Worm (Caenorhabditis elegans) whole organism, mixed stage, embryonic: ENCODE measurements around the gene Y113G7A.22.

Experiments used
- elt-3 ChIP-seq: fragments of 150-350 bp; optimal IDR thresholded peaks from 2 replicates; lab custom pipeline; 2014; ENCODE audit warnings: missing biosample characterization, missing genetic modification characterization
- flh-1 ChIP-seq: fragments of 200-800 bp; sonication (Bioruptor generic); optimal IDR thresholded peaks from 2 replicates; lab custom pipeline; 2018; ENCODE audit warnings: mild to moderate bottlenecking, missing genetic modification characterization, moderate library complexity, missing compliant biosample characterization
- lsy-2 ChIP-seq: fragments of 150-350 bp; optimal IDR thresholded peaks from 2 replicates; lab custom pipeline; 2014; ENCODE audit warnings: missing biosample characterization, missing genetic modification characterization
- mep-1 ChIP-seq: fragments of 150-350 bp; optimal IDR thresholded peaks from 2 replicates; lab custom pipeline; 2017; ENCODE audit warnings: missing biosample characterization, missing genetic modification reagents, missing genetic modification characterization, inconsistent platforms
- snpc-4 ChIP-seq: fragments of 150-350 bp; optimal IDR thresholded peaks from 2 replicates; lab custom pipeline; 2014; ENCODE audit warnings: missing biosample characterization, missing genetic modification characterization
- unc-62 ChIP-seq: fragments of 150-350 bp; optimal IDR thresholded peaks from 2 replicates; lab custom pipeline; 2014; ENCODE audit warnings: missing biosample characterization, missing genetic modification reagents, missing genetic modification characterization
- ztf-11 ChIP-seq: fragments of 150-350 bp; optimal IDR thresholded peaks from 2 replicates; lab custom pipeline; 2014; ENCODE audit warnings: missing biosample characterization, missing genetic modification characterization

DNA sequence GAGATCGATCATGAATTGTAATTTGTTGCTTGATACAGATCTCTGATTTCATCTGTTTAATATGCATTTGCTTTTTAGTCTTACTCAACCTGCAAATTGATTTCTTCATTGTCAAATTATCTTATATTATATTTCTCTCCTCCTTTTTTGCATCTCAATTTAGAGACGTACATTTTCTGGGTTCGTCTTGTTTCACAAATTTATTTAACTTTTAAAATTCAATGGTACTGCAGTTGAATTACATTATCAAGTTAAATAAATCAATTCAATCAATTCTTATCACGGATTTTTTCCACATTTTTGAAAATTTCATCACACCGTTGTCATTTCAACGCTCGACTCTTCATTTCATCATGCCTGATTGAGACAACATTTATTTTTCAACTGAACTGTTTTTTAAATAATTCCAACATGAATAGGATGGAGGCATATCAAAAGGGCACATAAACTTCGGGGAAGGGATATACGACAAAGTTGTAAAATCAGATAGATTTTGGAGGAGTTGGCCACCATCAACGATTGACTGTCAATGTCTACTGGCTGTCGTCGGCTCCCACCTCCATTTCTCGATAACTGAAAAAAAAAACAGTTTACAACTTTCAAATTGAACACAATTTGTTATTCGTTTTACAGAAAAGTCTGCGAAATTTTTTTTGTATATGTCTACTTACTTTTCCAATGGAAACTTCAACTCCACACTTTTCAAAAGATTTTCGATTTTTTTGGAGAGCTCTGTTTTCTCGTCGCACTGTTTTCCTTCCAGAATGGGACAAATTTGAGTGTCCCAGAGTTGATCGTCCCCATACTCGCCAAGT lies 27.4 kb upstream of the Y113G7A.22 start:
- TF ChIP-seq elt-3 (tag; lab: Kevin White, UChicago) (no peak), ztf-11 (tag; lab: Kevin White, UChicago) (no peak), unc-62 (GFP tag; lab: Kevin White, UChicago) (no peak), flh-1 (GFP tag; lab: Kevin White, UChicago) (no peak), mep-1 (tag; lab: Kevin White, UChicago) (no peak), lsy-2 (tag; lab: Kevin White, UChicago) (no peak), snpc-4 (tag; lab: Kevin White, UChicago) (no peak)
